Fruit fly (Drosophila melanogaster) whole organism, embryonic: ENCODE data around the gene CG13609.

ENCODE experiments used
- Abd-B ChIP-seq: fragments of 200-800 bp; sonication (Bioruptor generic); optimal IDR thresholded peaks from 2 replicates; lab custom pipeline; 2018; ENCODE audit warnings: missing biosample characterization, mild to moderate bottlenecking, missing genetic modification characterization, moderate library complexity
- CG11504 ChIP-seq: fragments of 200-800 bp; sonication (Bioruptor generic); optimal IDR thresholded peaks from 3 replicates; lab custom pipeline; 2019; ENCODE audit warnings: missing biosample characterization, mild to moderate bottlenecking, missing genetic modification characterization, moderate library complexity
- CG12659 ChIP-seq: fragments of 200-800 bp; sonication (Bioruptor generic); optimal IDR thresholded peaks from 3 replicates; lab custom pipeline; 2017; ENCODE audit warnings: mild to moderate bottlenecking, missing biosample characterization, missing genetic modification reagents, missing genetic modification characterization
- CG1529 ChIP-seq: fragments of 200-800 bp; sonication (Bioruptor generic); optimal IDR thresholded peaks from 3 replicates; lab custom pipeline; 2018; ENCODE audit warnings: missing biosample characterization, missing genetic modification characterization
- CG16863 ChIP-seq: fragments of 200-800 bp; sonication (Bioruptor generic); optimal IDR thresholded peaks from 3 replicates; lab custom pipeline; 2016; ENCODE audit warnings: missing biosample characterization, missing genetic modification characterization
- CG17359 ChIP-seq: fragments of 200-800 bp; sonication (Bioruptor generic); optimal IDR thresholded peaks from 3 replicates; lab custom pipeline; 2018; ENCODE audit warnings: missing biosample characterization, mild to moderate bottlenecking, missing genetic modification characterization, moderate library complexity
- CG17361 ChIP-seq: fragments of 200-800 bp; sonication (Bioruptor generic); IDR thresholded peaks from 3 replicates; pipeline ENCODE4 v1.3.6; 2022; ENCODE audit warnings: missing biosample characterization, missing genetic modification characterization
- CG17385 ChIP-seq: fragments of 200-800 bp; sonication (Bioruptor generic); optimal IDR thresholded peaks from 3 replicates; lab custom pipeline; 2018; ENCODE audit warnings: missing biosample characterization, mild to moderate bottlenecking, missing genetic modification characterization
- CG2678 ChIP-seq: fragments of 200-800 bp; sonication (Bioruptor generic); optimal IDR thresholded peaks from 3 replicates; lab custom pipeline; 2019; ENCODE audit warnings: missing biosample characterization, mild to moderate bottlenecking, missing genetic modification characterization, moderate library complexity
- CG2712 ChIP-seq: fragments of 200-800 bp; optimal IDR thresholded peaks from 3 replicates; lab custom pipeline; 2019; ENCODE audit warnings: missing biosample characterization, mild to moderate bottlenecking, missing genetic modification characterization, moderate library complexity
- CG3281 ChIP-seq: fragments of 200-800 bp; sonication (Bioruptor generic); optimal IDR thresholded peaks from 3 replicates; lab custom pipeline; 2017; ENCODE audit warnings: missing biosample characterization, mild to moderate bottlenecking, missing genetic modification characterization
- CG34224 ChIP-seq: fragments of 200-800 bp; sonication (Bioruptor generic); IDR thresholded peaks from 3 replicates; pipeline ENCODE4 v1.3.6; 2022; ENCODE audit warnings: missing biosample characterization, missing genetic modification characterization; ENCODE audit not compliant: partially characterized antibody
- CG5180 ChIP-seq: fragments of 200-800 bp; sonication (Bioruptor generic); optimal IDR thresholded peaks from 3 replicates; lab custom pipeline; 2017; ENCODE audit warnings: missing biosample characterization, missing genetic modification characterization, mild to moderate bottlenecking, moderate library complexity, missing genetic modification reagents
- CG6689 ChIP-seq: fragments of 200-800 bp; sonication (Bioruptor generic); IDR thresholded peaks from 2 replicates; pipeline ENCODE4 v1.3.6; 2022; ENCODE audit warnings: missing biosample characterization, missing genetic modification characterization
- CG7839 ChIP-seq: fragments of 200-800 bp; sonication (Bioruptor generic); optimal IDR thresholded peaks from 3 replicates; lab custom pipeline; 2018; ENCODE audit warnings: missing biosample characterization, mild to moderate bottlenecking, missing genetic modification characterization, moderate library complexity
- CG8924 ChIP-seq: fragments of 200-800 bp; optimal IDR thresholded peaks from 3 replicates; lab custom pipeline; 2019; ENCODE audit warnings: missing biosample characterization, mild to moderate bottlenecking, missing genetic modification characterization, moderate library complexity
- CG9437 ChIP-seq: fragments of 200-800 bp; sonication (Bioruptor generic); optimal IDR thresholded peaks from 2 replicates; lab custom pipeline; 2018; ENCODE audit warnings: missing biosample characterization, mild to moderate bottlenecking, missing genetic modification characterization
- CoRest ChIP-seq: fragments of 200-800 bp; sonication (Bioruptor generic); optimal IDR thresholded peaks from 3 replicates; lab custom pipeline; 2018; ENCODE audit warnings: missing biosample characterization, mild to moderate bottlenecking, missing genetic modification characterization, moderate library complexity
- D19B ChIP-seq: fragments of 200-800 bp; sonication (Bioruptor generic); optimal IDR thresholded peaks from 2 replicates; lab custom pipeline; 2017; ENCODE audit warnings: missing biosample characterization, mild to moderate bottlenecking, missing genetic modification characterization
- HLH54F ChIP-seq: fragments of 200-800 bp; sonication (Bioruptor generic); optimal IDR thresholded peaks from 3 replicates; lab custom pipeline; 2016; ENCODE audit warnings: missing biosample characterization, missing genetic modification characterization
- HLHmδ ChIP-seq: fragments of 200-800 bp; sonication (Bioruptor generic); optimal IDR thresholded peaks from 2 replicates; lab custom pipeline; 2018; ENCODE audit warnings: missing biosample characterization, mild to moderate bottlenecking, missing genetic modification characterization, moderate library complexity
- Hr51 ChIP-seq, 2 experiments: fragments of 200-800 bp; sonication (Bioruptor generic); optimal IDR thresholded peaks; 2 replicates in 1 of 2; 3 replicates in 1 of 2; lab custom pipeline; 2016 to 2018; ENCODE audit warnings: missing biosample characterization in 2 of 2, missing genetic modification characterization in 2 of 2, mild to moderate bottlenecking in 1 of 2, moderate library complexity in 1 of 2
- Meics ChIP-seq: fragments of 200-800 bp; sonication (Bioruptor generic); optimal IDR thresholded peaks from 2 replicates; lab custom pipeline; 2017; ENCODE audit warnings: missing biosample characterization, mild to moderate bottlenecking, missing genetic modification characterization
- Sin3A ChIP-seq: fragments of >200 bp; optimal IDR thresholded peaks from 2 replicates; lab custom pipeline; 2018
- Sox100B ChIP-seq: fragments of 200-800 bp; sonication (Bioruptor generic); optimal IDR thresholded peaks from 3 replicates; lab custom pipeline; 2018; ENCODE audit warnings: missing biosample characterization, mild to moderate bottlenecking, missing genetic modification characterization
- Sox102F ChIP-seq: fragments of 200-800 bp; sonication (Bioruptor generic); optimal IDR thresholded peaks from 2 replicates; lab custom pipeline; 2018; ENCODE audit warnings: missing biosample characterization, mild to moderate bottlenecking, missing genetic modification characterization, moderate library complexity
- caup ChIP-seq: fragments of 200-800 bp; sonication (Bioruptor generic); optimal IDR thresholded peaks from 3 replicates; lab custom pipeline; 2017; ENCODE audit warnings: missing biosample characterization, mild to moderate bottlenecking, missing genetic modification characterization, moderate library complexity; ENCODE audit not compliant: severe bottlenecking
- ci ChIP-seq: fragments of 200-800 bp; sonication (Bioruptor generic); IDR thresholded peaks from 3 replicates; pipeline ENCODE4 v1.3.6; 2022; ENCODE audit warnings: missing biosample characterization, missing genetic modification characterization
- dysf ChIP-seq: fragments of 200-800 bp; sonication (Bioruptor generic); IDR thresholded peaks from 3 replicates; pipeline ENCODE4 v1.3.6; 2022; ENCODE audit warnings: missing biosample characterization, missing genetic modification characterization
- gcm2 ChIP-seq: fragments of 200-800 bp; sonication (Bioruptor generic); optimal IDR thresholded peaks from 2 replicates; lab custom pipeline; 2016; ENCODE audit warnings: missing biosample characterization, missing genetic modification characterization
- gem ChIP-seq: fragments of 200-800 bp; sonication (Bioruptor generic); optimal IDR thresholded peaks from 2 replicates; lab custom pipeline; 2019; ENCODE audit warnings: missing biosample characterization, mild to moderate bottlenecking, missing genetic modification characterization, moderate library complexity
- grau ChIP-seq: fragments of 200-800 bp; optimal IDR thresholded peaks from 3 replicates; lab custom pipeline; 2019; ENCODE audit warnings: missing biosample characterization, mild to moderate bottlenecking, missing genetic modification characterization, moderate library complexity
- ind ChIP-seq: fragments of 200-800 bp; sonication (Bioruptor generic); optimal IDR thresholded peaks from 3 replicates; lab custom pipeline; 2016; ENCODE audit warnings: missing biosample characterization, missing genetic modification characterization
- jigr1 ChIP-seq: fragments of 200-800 bp; sonication (Bioruptor generic); IDR thresholded peaks from 3 replicates; pipeline ENCODE4 v1.3.6; 2022; ENCODE audit warnings: missing biosample characterization, missing genetic modification characterization
- nau ChIP-seq: fragments of 200-800 bp; sonication (Bioruptor generic); optimal IDR thresholded peaks from 3 replicates; lab custom pipeline; 2017; ENCODE audit warnings: missing biosample characterization, mild to moderate bottlenecking, missing genetic modification characterization, missing genetic modification reagents
- nmo ChIP-seq: fragments of 200-800 bp; sonication (Bioruptor generic); optimal IDR thresholded peaks from 2 replicates; lab custom pipeline; 2018; ENCODE audit warnings: missing biosample characterization, mild to moderate bottlenecking, missing genetic modification characterization, moderate library complexity
- pum ChIP-seq: fragments of 200-800 bp; sonication (Bioruptor generic); optimal IDR thresholded peaks from 2 replicates; lab custom pipeline; 2016; ENCODE audit warnings: missing biosample characterization, missing genetic modification characterization
- sisA ChIP-seq: fragments of 200-800 bp; sonication (Bioruptor generic); IDR thresholded peaks from 2 replicates; pipeline ENCODE4 v1.3.6; 2022; ENCODE audit warnings: missing biosample characterization, missing genetic modification characterization
- slbo ChIP-seq: fragments of 200-800 bp; sonication (Bioruptor generic); IDR thresholded peaks from 2 replicates; pipeline ENCODE4 v1.3.6; 2022; ENCODE audit warnings: missing biosample characterization, missing genetic modification characterization
- tio ChIP-seq: fragments of 200-800 bp; sonication (Bioruptor generic); optimal IDR thresholded peaks from 2 replicates; lab custom pipeline; 2017; ENCODE audit warnings: missing biosample characterization, missing genetic modification characterization, inconsistent platforms
- wor ChIP-seq: fragments of 200-800 bp; sonication (Bioruptor generic); IDR thresholded peaks from 2 replicates; pipeline ENCODE4 v1.3.6; 2022; ENCODE audit warnings: missing biosample characterization, missing genetic modification characterization
- zfh1 ChIP-seq: fragments of 200-800 bp; sonication (Bioruptor generic); IDR thresholded peaks from 3 replicates; pipeline ENCODE4 v1.3.6; 2022; ENCODE audit warnings: missing biosample characterization, missing genetic modification characterization

The CG13609 gene

dm6 chr3R:24205935-24206334, 20.9 kb upstream of the CG13609 start (continued):
- TF ChIP-seq CG1529 (GFP tag; lab: Kevin White, UChicago) (no peak), ci (GFP tag; lab: Robert Waterston, UW) (0 out of 3 replicates have a peak, but pooled peaks have one; percentile 13), CG17361 (GFP tag; lab: Robert Waterston, UW) (peak; percentile 68; the same call in 2 of the 3 replicates), HLHmδ (GFP tag; lab: Kevin White, UChicago) (no peak), CG12659 (GFP tag; lab: Kevin White, UChicago) (peak; percentile 27), tio (GFP tag; lab: Kevin White, UChicago) (peak; percentile 11), grau (tag; lab: Kevin White, UChicago) (peak; percentile 32), CG7839 (tag; lab: Kevin White, UChicago) (peak; percentile 50), wor (GFP tag; lab: Robert Waterston, UW) (peak; percentile 26; the same call in 1 of the 2 replicates), Meics (GFP tag; lab: Kevin White, UChicago) (peak; percentile 18), pum (GFP tag; lab: Kevin White, UChicago) (no peak), Hr51 (GFP tag; optimal IDR thresholded peaks at IDR 0.05; lab: Kevin White, UChicago) (peak in 1 of 2 experiments; percentile 74), HLH54F (no peak), gcm2 (no peak), CG6689 (GFP tag; lab: Robert Waterston, UW) (peak; percentile 38; the same call in 1 of the 2 replicates), jigr1 (GFP tag; lab: Robert Waterston, UW) (0 out of 3 replicates have a peak, but pooled peaks have one; percentile 23), CG17359 (tag; lab: Kevin White, UChicago) (peak; percentile 23), CG8924 (tag; lab: Kevin White, UChicago) (peak; percentile 12), Sin3A (lab: Kevin White, UChicago) (no peak), CG2678 (tag; lab: Kevin White, UChicago) (peak; percentile 47), CG2712 (peak; percentile 25), nau (GFP tag; lab: Kevin White, UChicago) (peak; percentile 26), CG34224 (GFP tag; lab: Robert Waterston, UW) (no peak), CG11504 (tag; lab: Kevin White, UChicago) (peak; percentile 78), CG3281 (GFP tag; lab: Kevin White, UChicago) (peak; percentile 10), D19B (GFP tag; lab: Kevin White, UChicago) (peak; percentile 77), CG5180 (GFP tag; lab: Kevin White, UChicago) (peak; percentile 14), CoRest (tag; lab: Kevin White, UChicago) (peak; percentile 58), sisA (0 out of 2 replicates have a peak, but pooled peaks have one; percentile 24), CG17385 (GFP tag; lab: Kevin White, UChicago) (peak; percentile 25), zfh1 (GFP tag; lab: Robert Waterston, UW) (peak; percentile 13; the same call in 1 of the 3 replicates), CG9437 (GFP tag; lab: Kevin White, UChicago) (peak; percentile 51), Abd-B (GFP tag; lab: Kevin White, UChicago) (peak; percentile 1), nmo (GFP tag; lab: Kevin White, UChicago) (peak; percentile 54), Sox102F (GFP tag; lab: Kevin White, UChicago) (peak; percentile 65), ind (GFP tag; lab: Kevin White, UChicago) (peak; percentile 5), gem (tag; lab: Kevin White, UChicago) (peak; percentile 61), dysf (GFP tag; lab: Robert Waterston, UW) (0 out of 3 replicates have a peak, but pooled peaks have one; percentile 23), Sox100B (GFP tag; lab: Kevin White, UChicago) (peak; percentile 73), caup (GFP tag; lab: Kevin White, UChicago) (no peak), CG16863 (GFP tag; lab: Kevin White, UChicago) (no peak), slbo (GFP tag; lab: Robert Waterston, UW) (0 out of 2 replicates have a peak, but pooled peaks have one; percentile 16)
